Fruit fly (Drosophila melanogaster): ENCODE data around the gene CG33203.

CG33203 gene

dm6 chr3R:28861309-28862157 lies 26.0 kb downstream of the CG33203 start:
- TF ChIP-seq insv (optimal IDR thresholded peaks at IDR 0.05) (no peak), Sin3A (optimal IDR thresholded peaks at IDR 0.05) (no peak), h (optimal IDR thresholded peaks at IDR 0.05) (no peak), ttk (optimal IDR thresholded peaks at IDR 0.05) (no peak), psq (optimal IDR thresholded peaks at IDR 0.05) (no peak), Myc (optimal IDR thresholded peaks at IDR 0.05) (no peak)

- TF ChIP-seq Myc (optimal IDR thresholded peaks at IDR 0.05) (no peak), insv (optimal IDR thresholded peaks at IDR 0.05) (no peak), psq (optimal IDR thresholded peaks at IDR 0.05) (no peak), h (optimal IDR thresholded peaks at IDR 0.05) (no peak), ttk (optimal IDR thresholded peaks at IDR 0.05) (no peak), Sin3A (optimal IDR thresholded peaks at IDR 0.05) (no peak)
These were observed 26.9 kb downstream of the CG33203 start for dm6 chr3R:28860582-28860981.

- TF ChIP-seq h (optimal IDR thresholded peaks at IDR 0.05) = no peak
- TF ChIP-seq psq (optimal IDR thresholded peaks at IDR 0.05) = no peak
These were observed 28.4 kb downstream of the CG33203 start, which contains the start of gene Inx3 for dm6 chr3R:28859058-28859526. TSS of gene Inx3 (minus strand) at chr3R:28859497.

dm6 chr3R:28858241-28858647 lies 29.3 kb downstream of the CG33203 start:
- no peak for TF ChIP-seq psq (optimal IDR thresholded peaks at IDR 0.05)

dm6 chr3R:28857287-28858024 lies 30.1 kb downstream of the CG33203 start:
- TF ChIP-seq Myc (optimal IDR thresholded peaks at IDR 0.05) = no peak
- TF ChIP-seq Sin3A (optimal IDR thresholded peaks at IDR 0.05) = no peak
- no peak for TF ChIP-seq insv (optimal IDR thresholded peaks at IDR 0.05)
- TF ChIP-seq ttk (optimal IDR thresholded peaks at IDR 0.05) = no peak
- no peak for TF ChIP-seq h (optimal IDR thresholded peaks at IDR 0.05)
- no peak for TF ChIP-seq psq (optimal IDR thresholded peaks at IDR 0.05)

dm6 chr3R:28856829-28857228 lies 30.7 kb downstream of the CG33203 start:
- TF ChIP-seq ttk (optimal IDR thresholded peaks at IDR 0.05) (no peak), Myc (optimal IDR thresholded peaks at IDR 0.05) (no peak), Sin3A (optimal IDR thresholded peaks at IDR 0.05) (no peak), h (optimal IDR thresholded peaks at IDR 0.05) (no peak), insv (optimal IDR thresholded peaks at IDR 0.05) (no peak), psq (optimal IDR thresholded peaks at IDR 0.05) (no peak)

dm6 chr3R:28856140-28856539 lies 31.4 kb downstream of the CG33203 start:
- no peak for TF ChIP-seq Myc (optimal IDR thresholded peaks at IDR 0.05)
- TF ChIP-seq insv (optimal IDR thresholded peaks at IDR 0.05) = no peak
- TF ChIP-seq psq (optimal IDR thresholded peaks at IDR 0.05) = no peak
- TF ChIP-seq h (optimal IDR thresholded peaks at IDR 0.05) = no peak
- TF ChIP-seq Sin3A (optimal IDR thresholded peaks at IDR 0.05) = no peak
- no peak for TF ChIP-seq ttk (optimal IDR thresholded peaks at IDR 0.05)

dm6 chr3R:28851966-28852377 lies 35.5 kb downstream of the CG33203 start:
- no peak for TF ChIP-seq Sin3A (optimal IDR thresholded peaks at IDR 0.05)
- TF ChIP-seq insv (optimal IDR thresholded peaks at IDR 0.05) = no peak
- no peak for TF ChIP-seq Myc (optimal IDR thresholded peaks at IDR 0.05)
- no peak for TF ChIP-seq h (optimal IDR thresholded peaks at IDR 0.05)
- no peak for TF ChIP-seq psq (optimal IDR thresholded peaks at IDR 0.05)
- TF ChIP-seq ttk (optimal IDR thresholded peaks at IDR 0.05) = no peak

- TF ChIP-seq ttk (optimal IDR thresholded peaks at IDR 0.05) = no peak
- no peak for TF ChIP-seq Myc (optimal IDR thresholded peaks at IDR 0.05)
- TF ChIP-seq insv (optimal IDR thresholded peaks at IDR 0.05) = no peak
- no peak for TF ChIP-seq Sin3A (optimal IDR thresholded peaks at IDR 0.05)
- no peak for TF ChIP-seq psq (optimal IDR thresholded peaks at IDR 0.05)
- TF ChIP-seq h (optimal IDR thresholded peaks at IDR 0.05) = no peak
These were observed 36.0 kb downstream of the CG33203 start for dm6 chr3R:28851530-28851929.

dm6 chr3R:28850662-28851257 lies 36.7 kb downstream of the CG33203 start:
- TF ChIP-seq Sin3A (optimal IDR thresholded peaks at IDR 0.05) (no peak), psq (optimal IDR thresholded peaks at IDR 0.05) (no peak), h (optimal IDR thresholded peaks at IDR 0.05) (no peak), insv (optimal IDR thresholded peaks at IDR 0.05) (no peak), Myc (optimal IDR thresholded peaks at IDR 0.05) (no peak), ttk (optimal IDR thresholded peaks at IDR 0.05) (no peak)

dm6 chr3R:28848693-28849470 lies 38.6 kb downstream of the CG33203 start:
- TF ChIP-seq Myc (optimal IDR thresholded peaks at IDR 0.05) (no peak), ttk (optimal IDR thresholded peaks at IDR 0.05) (no peak), psq (optimal IDR thresholded peaks at IDR 0.05) (no peak), Sin3A (optimal IDR thresholded peaks at IDR 0.05) (no peak), insv (optimal IDR thresholded peaks at IDR 0.05) (no peak), h (optimal IDR thresholded peaks at IDR 0.05) (no peak)

Measured in Kc167 (cell line).